Fruit fly (Drosophila melanogaster) whole organism, pupa: Measurements from ENCODE around the gene Seipin.

ENCODE experiments used
- CG10348 ChIP-seq: fragments of 200-800 bp; sonication (Bioruptor generic); IDR thresholded peaks from 2 replicates; pipeline ENCODE4 v1.3.6; 2022; ENCODE audit warnings: missing biosample characterization, missing genetic modification characterization
- CG12605 ChIP-seq: fragments of 200-800 bp; sonication (Bioruptor generic); IDR thresholded peaks from 2 replicates; pipeline ENCODE4 v1.3.6; 2022; ENCODE audit warnings: missing biosample characterization, missing genetic modification characterization
- CG13204 ChIP-seq: fragments of 200-800 bp; sonication (Bioruptor generic); optimal IDR thresholded peaks from 2 replicates; lab custom pipeline; 2018; ENCODE audit warnings: missing biosample characterization, mild to moderate bottlenecking, missing genetic modification characterization, moderate library complexity
- CG14655 ChIP-seq: fragments of 200-800 bp; sonication (Bioruptor generic); optimal IDR thresholded peaks from 3 replicates; lab custom pipeline; 2017; ENCODE audit warnings: mild to moderate bottlenecking, missing biosample characterization, missing genetic modification reagents, missing genetic modification characterization
- CG15710 ChIP-seq: fragments of 200-800 bp; sonication (Bioruptor generic); optimal IDR thresholded peaks from 2 replicates; lab custom pipeline; 2018; ENCODE audit warnings: missing biosample characterization, mild to moderate bottlenecking, missing genetic modification characterization, moderate library complexity
- CG17806 ChIP-seq: fragments of 200-800 bp; sonication (Bioruptor generic); optimal IDR thresholded peaks from 2 replicates; lab custom pipeline; 2018; ENCODE audit warnings: missing biosample characterization, mild to moderate bottlenecking, missing genetic modification characterization, moderate library complexity
- CG32121 ChIP-seq: fragments of 200-800 bp; sonication (Bioruptor generic); IDR thresholded peaks from 2 replicates; pipeline ENCODE4 v1.3.6; 2022; ENCODE audit warnings: missing biosample characterization, missing genetic modification characterization
- CG34367 ChIP-seq: fragments of 200-800 bp; sonication (Bioruptor generic); optimal IDR thresholded peaks from 2 replicates; lab custom pipeline; 2018; ENCODE audit warnings: missing biosample characterization, mild to moderate bottlenecking, missing genetic modification characterization
- CG4496 ChIP-seq: fragments of 200-800 bp; sonication (Bioruptor generic); IDR thresholded peaks from 3 replicates; pipeline ENCODE4 v1.3.6; 2022; ENCODE audit warnings: missing biosample characterization, missing genetic modification characterization
- CG8159 ChIP-seq: fragments of 200-800 bp; sonication (Bioruptor generic); optimal IDR thresholded peaks from 3 replicates; lab custom pipeline; 2018; ENCODE audit warnings: missing biosample characterization, mild to moderate bottlenecking, missing genetic modification characterization, moderate library complexity
- CG8301 ChIP-seq: fragments of 200-800 bp; sonication (Bioruptor generic); optimal IDR thresholded peaks from 2 replicates; lab custom pipeline; 2018; ENCODE audit warnings: missing biosample characterization, mild to moderate bottlenecking, missing genetic modification characterization
- CG9948 ChIP-seq: fragments of 200-800 bp; sonication (Bioruptor generic); optimal IDR thresholded peaks from 2 replicates; lab custom pipeline; 2018; ENCODE audit warnings: missing biosample characterization, mild to moderate bottlenecking, missing genetic modification characterization, moderate library complexity
- D1 ChIP-seq: fragments of 200-800 bp; sonication (Bioruptor generic); optimal IDR thresholded peaks from 2 replicates; lab custom pipeline; 2018; ENCODE audit warnings: missing biosample characterization, mild to moderate bottlenecking, missing genetic modification characterization, moderate library complexity
- EcR ChIP-seq: fragments of 200-800 bp; sonication (Bioruptor generic); optimal IDR thresholded peaks from 3 replicates; lab custom pipeline; 2019; ENCODE audit warnings: missing biosample characterization, missing genetic modification characterization, mild to moderate bottlenecking, moderate library complexity, missing genetic modification reagents
- Ets98B ChIP-seq: fragments of 200-800 bp; sonication (Bioruptor generic); IDR thresholded peaks from 2 replicates; pipeline ENCODE4 v1.3.6; 2022; ENCODE audit warnings: missing biosample characterization, missing genetic modification characterization
- Pif1A ChIP-seq: fragments of 200-800 bp; sonication (Bioruptor generic); optimal IDR thresholded peaks from 3 replicates; lab custom pipeline; 2016; ENCODE audit warnings: missing biosample characterization, missing genetic modification characterization
- Pif1B ChIP-seq: fragments of 200-800 bp; sonication (Bioruptor generic); optimal IDR thresholded peaks from 3 replicates; lab custom pipeline; 2016; ENCODE audit warnings: missing biosample characterization, missing genetic modification characterization
- Snoo ChIP-seq: fragments of 200-800 bp; sonication (Bioruptor generic); optimal IDR thresholded peaks from 3 replicates; lab custom pipeline; 2017; ENCODE audit warnings: missing biosample characterization, mild to moderate bottlenecking, missing genetic modification characterization, inconsistent platforms
- fd96Ca ChIP-seq: fragments of 200-800 bp; sonication (Bioruptor generic); IDR thresholded peaks from 3 replicates; pipeline ENCODE4 v1.3.6; 2022; ENCODE audit warnings: missing biosample characterization, missing genetic modification characterization
- gl ChIP-seq: fragments of 200-800 bp; sonication (Bioruptor generic); optimal IDR thresholded peaks from 2 replicates; lab custom pipeline; 2018; ENCODE audit warnings: missing biosample characterization, mild to moderate bottlenecking, missing genetic modification characterization
- rn ChIP-seq: fragments of 200-800 bp; sonication (Bioruptor generic); IDR thresholded peaks from 2 replicates; pipeline ENCODE4 v1.3.6; 2022; ENCODE audit warnings: missing biosample characterization, missing genetic modification characterization

Gene Seipin

DNA sequence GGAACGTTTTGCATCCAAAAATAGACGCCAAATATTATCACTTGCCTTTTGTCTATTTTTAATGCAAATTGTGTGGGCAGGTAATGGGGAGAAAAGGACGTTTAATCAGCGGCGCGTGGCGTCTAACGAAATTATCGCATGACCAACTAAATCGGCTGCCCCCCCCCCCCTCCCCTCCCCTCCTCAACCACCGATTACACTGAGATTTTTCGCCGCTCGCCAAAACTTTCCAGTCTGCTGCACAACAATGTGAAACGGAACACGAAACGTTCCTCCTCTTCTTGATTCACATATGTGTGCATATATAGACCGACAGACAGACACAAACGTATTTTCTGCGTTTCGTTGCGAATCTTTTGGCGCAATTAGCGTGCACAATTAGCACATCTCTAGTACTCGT lies 31.5 kb downstream of the Seipin start:
- TF ChIP-seq CG10348 (no peak), Pif1B (no peak), CG32121 (GFP tag; lab: Robert Waterston, UW) (no peak), CG8159 (tag; lab: Kevin White, UChicago) (no peak), CG12605 (GFP tag; lab: Robert Waterston, UW) (no peak), CG34367 (no peak), CG14655 (GFP tag; lab: Kevin White, UChicago) (no peak), CG13204 (no peak)
- TF ChIP-seq, all 21 proteins: peak for 0

DNA sequence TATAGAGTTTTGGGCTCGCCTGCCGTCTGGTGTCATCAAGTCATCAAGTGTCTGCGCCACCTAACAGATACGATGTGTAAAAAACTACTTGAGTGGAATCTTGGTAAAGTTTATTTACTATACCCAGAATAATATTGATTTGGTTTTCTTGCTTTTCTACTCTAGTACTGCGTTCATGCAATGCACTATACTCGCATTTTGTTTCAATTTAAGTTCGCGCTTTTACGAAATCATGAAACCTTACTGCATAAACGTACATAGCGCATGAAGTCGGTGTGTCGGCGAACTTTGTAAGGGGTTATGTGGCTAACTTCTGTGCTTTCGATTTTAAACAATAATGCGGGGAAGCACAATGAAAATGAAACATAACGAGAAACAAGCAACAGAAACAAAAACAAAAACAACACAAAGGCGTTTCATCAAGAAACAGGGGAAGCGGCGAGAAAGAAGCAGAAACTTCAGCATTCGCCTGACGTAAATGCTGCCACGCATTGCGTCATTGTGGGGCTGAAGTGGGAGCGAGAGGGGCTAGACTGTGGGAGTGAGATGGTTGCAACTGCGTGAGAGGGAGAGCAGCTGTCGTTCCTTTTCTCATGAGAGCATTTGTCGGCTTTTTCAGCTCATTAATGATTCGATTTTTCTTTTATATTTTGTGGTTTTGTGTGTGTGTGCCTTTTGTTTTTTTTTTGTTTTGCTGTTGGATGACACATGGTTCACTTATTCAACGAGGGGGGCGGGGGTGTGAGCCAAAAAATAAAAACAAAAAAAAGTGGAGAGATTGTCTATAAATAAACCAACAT lies 32.7 kb downstream of the Seipin start:
- TF ChIP-seq Ets98B (peak; percentile 67), CG15710 (no peak), CG8301 (tag; lab: Kevin White, UChicago) (no peak), EcR (GFP tag; lab: Kevin White, UChicago) (peak; percentile 76), Snoo (tag; lab: Kevin White, UChicago) (no peak), rn (GFP tag; lab: Robert Waterston, UW) (peak; percentile 65; the same call in 1 of the 2 replicates), CG13204 (peak; percentile 32), CG17806 (tag; lab: Kevin White, UChicago) (no peak), fd96Ca (GFP tag; lab: Robert Waterston, UW) (peak; percentile 75), CG8159 (tag; lab: Kevin White, UChicago) (no peak), CG34367 (no peak), CG9948 (tag; lab: Kevin White, UChicago) (no peak), Pif1A (GFP tag; lab: Kevin White, UChicago) (no peak), CG10348 (no peak), D1 (tag; lab: Kevin White, UChicago) (no peak), Pif1B (no peak), CG4496 (GFP tag; lab: Robert Waterston, UW) (peak; percentile 71; the same call in 2 of the 3 replicates), CG12605 (GFP tag; lab: Robert Waterston, UW) (peak; percentile 67), CG14655 (GFP tag; lab: Kevin White, UChicago) (no peak), CG32121 (GFP tag; lab: Robert Waterston, UW) (peak; percentile 80), gl (tag; lab: Kevin White, UChicago) (no peak)

dm6 chrX:2653533-2654296 lies 34.1 kb downstream of the Seipin start:
- TF ChIP-seq CG4496 (GFP tag; lab: Robert Waterston, UW) (no peak), Pif1A (GFP tag; lab: Kevin White, UChicago) (no peak), Pif1B (no peak), gl (tag; lab: Kevin White, UChicago) (no peak), CG10348 (no peak), rn (GFP tag; lab: Robert Waterston, UW) (no peak), CG17806 (tag; lab: Kevin White, UChicago) (no peak), CG32121 (GFP tag; lab: Robert Waterston, UW) (no peak), CG15710 (no peak), D1 (tag; lab: Kevin White, UChicago) (no peak), Ets98B (no peak), Snoo (tag; lab: Kevin White, UChicago) (no peak), CG12605 (GFP tag; lab: Robert Waterston, UW) (no peak), CG34367 (no peak)
- TF ChIP-seq, all 21 proteins: peak for 0

DNA sequence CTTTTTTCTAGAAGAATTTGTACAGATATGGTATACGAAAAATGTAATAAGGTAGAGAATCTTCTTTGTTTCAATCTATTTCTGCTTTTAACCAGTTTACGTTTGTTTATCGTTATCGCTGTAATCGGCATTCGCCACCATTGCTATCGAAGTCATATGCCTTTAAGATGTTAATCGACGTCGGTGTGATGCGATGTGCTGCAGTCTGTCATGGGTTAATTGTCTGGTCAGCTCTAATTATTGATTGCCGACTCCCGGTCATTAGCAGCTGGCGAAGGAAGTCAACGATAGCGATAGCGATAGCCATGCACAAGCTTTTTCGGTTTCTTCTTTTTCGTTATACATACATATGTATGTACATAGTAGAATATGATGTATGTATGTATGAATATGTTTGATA lies 35.9 kb downstream of the Seipin start:
- no peak for TF ChIP-seq CG4496 (GFP tag; lab: Robert Waterston, UW)
- TF ChIP-seq rn (GFP tag; lab: Robert Waterston, UW) = no peak
- no peak for TF ChIP-seq Snoo (tag; lab: Kevin White, UChicago)
- no peak for TF ChIP-seq EcR (GFP tag; lab: Kevin White, UChicago)
- no peak for TF ChIP-seq fd96Ca (GFP tag; lab: Robert Waterston, UW)
- no peak for TF ChIP-seq CG12605 (GFP tag; lab: Robert Waterston, UW)
- TF ChIP-seq CG13204 = no peak

DNA sequence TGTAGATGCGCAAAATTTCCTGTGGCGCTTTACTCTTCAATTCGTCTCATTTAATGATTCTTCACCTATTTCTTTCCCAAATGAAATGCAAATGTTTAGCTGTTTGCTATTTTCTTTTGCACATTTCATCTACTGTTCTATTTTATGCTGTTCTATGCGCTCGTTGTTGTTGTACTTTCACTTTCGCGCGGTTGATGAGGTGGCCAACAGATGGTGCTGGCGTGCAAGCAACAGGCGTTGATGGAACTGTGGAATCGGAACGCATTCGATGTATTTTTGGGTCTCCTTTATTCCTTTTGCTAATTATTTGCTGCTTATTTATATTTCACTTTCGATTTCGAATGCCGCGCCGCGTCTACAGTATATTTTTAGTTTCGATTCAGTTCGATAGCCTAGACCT lies 36.4 kb downstream of the Seipin start:
- no peak for TF ChIP-seq gl (tag; lab: Kevin White, UChicago)
- no peak for TF ChIP-seq CG13204
- no peak for TF ChIP-seq CG8301 (tag; lab: Kevin White, UChicago)
- TF ChIP-seq CG15710 = no peak
- TF ChIP-seq fd96Ca (GFP tag; lab: Robert Waterston, UW) = no peak
- no peak for TF ChIP-seq Pif1A (GFP tag; lab: Kevin White, UChicago)
- no peak for TF ChIP-seq CG34367
- TF ChIP-seq EcR (GFP tag; lab: Kevin White, UChicago) = no peak
- TF ChIP-seq Ets98B = no peak

dm6 chrX:2657220-2657619 lies 37.6 kb downstream of the Seipin start:
- TF ChIP-seq CG34367 (no peak), Snoo (tag; lab: Kevin White, UChicago) (no peak)
- TF ChIP-seq, all 21 proteins: peak for 0
